Fruit fly (Drosophila melanogaster): ENCODE results near the gene CG14331.

CG14331 gene

DNA sequence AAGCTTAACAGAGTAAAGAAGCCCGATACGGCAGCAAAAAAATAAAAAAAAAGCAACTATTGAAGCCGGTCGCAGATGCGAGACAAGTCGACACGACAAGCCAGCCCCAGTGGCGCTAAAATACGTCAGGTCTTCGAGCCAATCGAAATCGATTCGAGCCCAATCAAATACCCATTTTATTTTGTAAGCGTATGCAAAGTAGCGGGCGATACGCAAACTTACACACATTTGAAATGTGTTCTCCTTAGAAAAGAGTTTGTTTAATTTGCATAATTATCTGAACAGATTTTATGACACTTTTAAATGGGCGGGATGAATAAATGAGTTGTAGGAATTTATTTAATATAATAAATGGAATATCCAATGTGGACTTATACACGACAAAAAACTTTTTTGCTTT, 7.1 kb upstream of the CG14331 start:
- TF ChIP-seq woc (GFP tag; optimal IDR thresholded peaks at IDR 0.05), result no peak
- TF ChIP-seq sage (GFP tag; optimal IDR thresholded peaks at IDR 0.05), result no peak
- TF ChIP-seq psq (GFP tag; optimal IDR thresholded peaks at IDR 0.05), result no peak
- no peak for TF ChIP-seq OdsH (GFP tag; optimal IDR thresholded peaks at IDR 0.05)
- no peak for TF ChIP-seq dsf (GFP tag; optimal IDR thresholded peaks at IDR 0.05; ENCODE audit: borderline replicate concordance)
- no peak for TF ChIP-seq rgr (GFP tag; optimal IDR thresholded peaks at IDR 0.05)
- TF ChIP-seq usp (GFP tag; optimal IDR thresholded peaks at IDR 0.05), result no peak
- no peak for TF ChIP-seq Dfd (GFP tag; optimal IDR thresholded peaks at IDR 0.05)
- no peak for TF ChIP-seq tai (GFP tag; optimal IDR thresholded peaks at IDR 0.05)
- TF ChIP-seq dl (GFP tag; optimal IDR thresholded peaks at IDR 0.05; ENCODE audit: insufficient read depth in 1 of 2, partially characterized antibody in 2 of 2), result no peak
- no peak for TF ChIP-seq jim (GFP tag; optimal IDR thresholded peaks at IDR 0.05)
- TF ChIP-seq brk (GFP tag; optimal IDR thresholded peaks at IDR 0.05), result no peak
- no peak for TF ChIP-seq Hnf4 (GFP tag; optimal IDR thresholded peaks at IDR 0.05)
- TF ChIP-seq Vsx2 (GFP tag; optimal IDR thresholded peaks at IDR 0.05; ENCODE audit: partially characterized antibody), result no peak
- no peak for TF ChIP-seq Rel (GFP tag; optimal IDR thresholded peaks at IDR 0.05)
- TF ChIP-seq Rel (tag; optimal IDR thresholded peaks at IDR 0.05), result no peak
- no peak for TF ChIP-seq dmrt93B (GFP tag; optimal IDR thresholded peaks at IDR 0.05)
- TF ChIP-seq Sp1 (GFP tag; optimal IDR thresholded peaks at IDR 0.05), result no peak
- no peak for TF ChIP-seq fru (GFP tag; optimal IDR thresholded peaks at IDR 0.05)

DNA sequence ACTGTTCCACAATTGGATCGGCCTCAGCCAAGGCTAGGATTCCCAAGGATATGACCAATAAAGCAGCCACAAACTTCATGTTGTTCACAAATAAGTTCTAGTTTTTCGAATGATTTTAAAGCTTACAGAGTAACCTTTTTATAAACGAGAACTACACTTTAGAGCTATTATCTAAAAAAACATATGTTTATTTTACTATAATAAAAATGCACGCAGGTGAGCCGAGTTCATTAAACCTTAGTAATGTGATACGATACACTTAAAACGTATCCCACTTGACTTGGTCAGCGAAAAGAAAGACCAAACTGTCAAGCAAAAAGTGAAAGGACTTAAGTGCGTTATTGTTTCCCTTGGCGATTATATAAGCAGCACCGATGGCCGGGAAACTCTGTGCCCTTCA, 6.2 kb downstream of the CG14331 start, which contains the start of gene CG44090:
CG44090 (minus strand) TSS at position 101 of the 400 bp plus-strand sequence.
- TF ChIP-seq h (GFP tag; optimal IDR thresholded peaks at IDR 0.05), result no peak
- no peak for TF ChIP-seq foxo (GFP tag; optimal IDR thresholded peaks at IDR 0.05)
- TF ChIP-seq fru (GFP tag; optimal IDR thresholded peaks at IDR 0.05), result no peak
- no peak for TF ChIP-seq psq (GFP tag; optimal IDR thresholded peaks at IDR 0.05)
- no peak for TF ChIP-seq ey (GFP tag; optimal IDR thresholded peaks at IDR 0.05)
- no peak for TF ChIP-seq CG32264 (GFP tag; optimal IDR thresholded peaks at IDR 0.05)
- no peak for TF ChIP-seq pan (optimal IDR thresholded peaks at IDR 0.05)
- no peak for TF ChIP-seq rgr (GFP tag; optimal IDR thresholded peaks at IDR 0.05)
- TF ChIP-seq tai (GFP tag; optimal IDR thresholded peaks at IDR 0.05), result no peak
- TF ChIP-seq sv (GFP tag; optimal IDR thresholded peaks at IDR 0.05), result no peak
- no peak for TF ChIP-seq N (GFP tag; optimal IDR thresholded peaks at IDR 0.05)
- TF ChIP-seq GATAd (GFP tag; optimal IDR thresholded peaks at IDR 0.05), result no peak
- no peak for TF ChIP-seq Mio (GFP tag; optimal IDR thresholded peaks at IDR 0.05)
- no peak for TF ChIP-seq lola (GFP tag; optimal IDR thresholded peaks at IDR 0.05)
- TF ChIP-seq sage (GFP tag; optimal IDR thresholded peaks at IDR 0.05), result no peak

DNA sequence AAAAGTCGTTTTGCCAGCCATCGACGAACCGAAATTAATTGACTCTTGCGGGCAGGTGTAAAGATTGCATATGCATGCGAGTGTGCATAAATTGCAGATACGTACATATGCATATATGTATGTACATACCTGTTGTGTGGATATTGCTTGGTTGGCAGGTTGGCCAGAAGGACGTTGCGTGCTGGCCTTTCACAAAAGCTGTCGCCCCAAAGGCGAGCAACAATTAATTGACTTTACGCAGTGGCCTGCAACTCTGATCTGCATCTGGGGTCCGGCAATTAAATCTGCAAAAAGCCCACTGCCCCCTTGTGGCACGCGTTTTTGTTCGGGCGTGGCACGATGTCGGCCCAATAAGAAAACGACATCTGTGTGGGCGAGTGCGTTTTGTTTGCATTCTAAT, 7.4 kb downstream of the CG14331 start:
- TF ChIP-seq sv (GFP tag; optimal IDR thresholded peaks at IDR 0.05), result no peak
- TF ChIP-seq Mio (GFP tag; optimal IDR thresholded peaks at IDR 0.05), result no peak
- no peak for TF ChIP-seq dl (GFP tag; optimal IDR thresholded peaks at IDR 0.05; ENCODE audit: insufficient read depth in 1 of 2, partially characterized antibody in 2 of 2)
- TF ChIP-seq sage (GFP tag; optimal IDR thresholded peaks at IDR 0.05), result no peak
- no peak for TF ChIP-seq brk (GFP tag; optimal IDR thresholded peaks at IDR 0.05)
- TF ChIP-seq OdsH (GFP tag; optimal IDR thresholded peaks at IDR 0.05), result no peak
- no peak for TF ChIP-seq Hnf4 (GFP tag; optimal IDR thresholded peaks at IDR 0.05)
- no peak for TF ChIP-seq CG32264 (GFP tag; optimal IDR thresholded peaks at IDR 0.05)
- no peak for TF ChIP-seq Dif (GFP tag; optimal IDR thresholded peaks at IDR 0.05; ENCODE audit: partially characterized antibody)
- TF ChIP-seq CrebA (GFP tag; optimal IDR thresholded peaks at IDR 0.05; ENCODE audit: borderline replicate concordance), result no peak
- no peak for TF ChIP-seq woc (GFP tag; optimal IDR thresholded peaks at IDR 0.05)
- no peak for TF ChIP-seq jim (GFP tag; optimal IDR thresholded peaks at IDR 0.05)
- TF ChIP-seq dsf (GFP tag; optimal IDR thresholded peaks at IDR 0.05; ENCODE audit: borderline replicate concordance), result no peak
- TF ChIP-seq rgr (GFP tag; optimal IDR thresholded peaks at IDR 0.05), result no peak
- TF ChIP-seq CG9705 (GFP tag; optimal IDR thresholded peaks at IDR 0.05), result no peak
- TF ChIP-seq Jra (GFP tag; optimal IDR thresholded peaks at IDR 0.05), result no peak
- TF ChIP-seq Myc (optimal IDR thresholded peaks at IDR 0.05), result no peak
- TF ChIP-seq GATAd (GFP tag; optimal IDR thresholded peaks at IDR 0.05), result no peak
- no peak for TF ChIP-seq br (GFP tag; optimal IDR thresholded peaks at IDR 0.05)
- no peak for TF ChIP-seq h (GFP tag; optimal IDR thresholded peaks at IDR 0.05)

DNA sequence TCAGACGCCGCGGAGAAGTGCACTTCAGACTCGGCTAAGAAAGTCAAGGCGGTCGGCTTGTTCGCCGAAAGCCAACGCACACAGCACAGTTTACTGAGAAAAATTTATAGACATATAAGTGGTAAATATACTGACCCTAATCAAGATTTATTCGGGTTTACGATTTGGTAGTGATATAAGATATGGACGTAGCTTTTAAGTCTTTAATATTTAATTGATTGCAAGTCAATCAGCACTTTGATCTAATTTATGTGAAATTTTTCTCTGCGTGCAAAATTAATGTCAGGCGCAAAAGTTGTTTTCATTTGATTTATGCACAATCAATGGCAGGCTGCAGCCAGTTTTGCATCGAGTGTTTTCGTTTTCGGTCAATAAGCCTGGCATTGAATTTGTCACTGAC, 10.0 kb downstream of the CG14331 start:
- TF ChIP-seq sage (GFP tag; optimal IDR thresholded peaks at IDR 0.05), result no peak
- no peak for TF ChIP-seq Vsx2 (GFP tag; optimal IDR thresholded peaks at IDR 0.05; ENCODE audit: partially characterized antibody)
- no peak for TF ChIP-seq h (GFP tag; optimal IDR thresholded peaks at IDR 0.05)
- TF ChIP-seq Jra (GFP tag; optimal IDR thresholded peaks at IDR 0.05), result no peak
- no peak for TF ChIP-seq tai (GFP tag; optimal IDR thresholded peaks at IDR 0.05)
- TF ChIP-seq CrebA (GFP tag; optimal IDR thresholded peaks at IDR 0.05; ENCODE audit: borderline replicate concordance), result no peak
- no peak for TF ChIP-seq Sp1 (GFP tag; optimal IDR thresholded peaks at IDR 0.05)
- TF ChIP-seq GATAd (GFP tag; optimal IDR thresholded peaks at IDR 0.05), result no peak
- TF ChIP-seq jim (GFP tag; optimal IDR thresholded peaks at IDR 0.05), result no peak
- TF ChIP-seq Hr83 (GFP tag; optimal IDR thresholded peaks at IDR 0.05; ENCODE audit: poor library complexity, severe bottlenecking), result no peak
